Fruit fly (Drosophila melanogaster) whole organism, pupa: ENCODE data around the gene Cbp20.

Experiments
- CG10348 ChIP-seq: fragments of 200-800 bp; sonication (Bioruptor generic); IDR thresholded peaks from 2 replicates; pipeline ENCODE4 v1.3.6; 2022; ENCODE audit warnings: missing biosample characterization, missing genetic modification characterization
- CG12605 ChIP-seq: fragments of 200-800 bp; sonication (Bioruptor generic); IDR thresholded peaks from 2 replicates; pipeline ENCODE4 v1.3.6; 2022; ENCODE audit warnings: missing biosample characterization, missing genetic modification characterization
- CG13204 ChIP-seq: fragments of 200-800 bp; sonication (Bioruptor generic); optimal IDR thresholded peaks from 2 replicates; lab custom pipeline; 2018; ENCODE audit warnings: missing biosample characterization, mild to moderate bottlenecking, missing genetic modification characterization, moderate library complexity
- CG14655 ChIP-seq: fragments of 200-800 bp; sonication (Bioruptor generic); optimal IDR thresholded peaks from 3 replicates; lab custom pipeline; 2017; ENCODE audit warnings: mild to moderate bottlenecking, missing biosample characterization, missing genetic modification reagents, missing genetic modification characterization
- CG15710 ChIP-seq: fragments of 200-800 bp; sonication (Bioruptor generic); optimal IDR thresholded peaks from 2 replicates; lab custom pipeline; 2018; ENCODE audit warnings: missing biosample characterization, mild to moderate bottlenecking, missing genetic modification characterization, moderate library complexity
- CG17806 ChIP-seq: fragments of 200-800 bp; sonication (Bioruptor generic); optimal IDR thresholded peaks from 2 replicates; lab custom pipeline; 2018; ENCODE audit warnings: missing biosample characterization, mild to moderate bottlenecking, missing genetic modification characterization, moderate library complexity
- CG32121 ChIP-seq: fragments of 200-800 bp; sonication (Bioruptor generic); IDR thresholded peaks from 2 replicates; pipeline ENCODE4 v1.3.6; 2022; ENCODE audit warnings: missing biosample characterization, missing genetic modification characterization
- CG34367 ChIP-seq: fragments of 200-800 bp; sonication (Bioruptor generic); optimal IDR thresholded peaks from 2 replicates; lab custom pipeline; 2018; ENCODE audit warnings: missing biosample characterization, mild to moderate bottlenecking, missing genetic modification characterization
- CG4496 ChIP-seq: fragments of 200-800 bp; sonication (Bioruptor generic); IDR thresholded peaks from 3 replicates; pipeline ENCODE4 v1.3.6; 2022; ENCODE audit warnings: missing biosample characterization, missing genetic modification characterization
- CG8159 ChIP-seq: fragments of 200-800 bp; sonication (Bioruptor generic); optimal IDR thresholded peaks from 3 replicates; lab custom pipeline; 2018; ENCODE audit warnings: missing biosample characterization, mild to moderate bottlenecking, missing genetic modification characterization, moderate library complexity
- CG8301 ChIP-seq: fragments of 200-800 bp; sonication (Bioruptor generic); optimal IDR thresholded peaks from 2 replicates; lab custom pipeline; 2018; ENCODE audit warnings: missing biosample characterization, mild to moderate bottlenecking, missing genetic modification characterization
- CG9948 ChIP-seq: fragments of 200-800 bp; sonication (Bioruptor generic); optimal IDR thresholded peaks from 2 replicates; lab custom pipeline; 2018; ENCODE audit warnings: missing biosample characterization, mild to moderate bottlenecking, missing genetic modification characterization, moderate library complexity
- D1 ChIP-seq: fragments of 200-800 bp; sonication (Bioruptor generic); optimal IDR thresholded peaks from 2 replicates; lab custom pipeline; 2018; ENCODE audit warnings: missing biosample characterization, mild to moderate bottlenecking, missing genetic modification characterization, moderate library complexity
- EcR ChIP-seq: fragments of 200-800 bp; sonication (Bioruptor generic); optimal IDR thresholded peaks from 3 replicates; lab custom pipeline; 2019; ENCODE audit warnings: missing biosample characterization, missing genetic modification characterization, mild to moderate bottlenecking, moderate library complexity, missing genetic modification reagents
- Ets98B ChIP-seq: fragments of 200-800 bp; sonication (Bioruptor generic); IDR thresholded peaks from 2 replicates; pipeline ENCODE4 v1.3.6; 2022; ENCODE audit warnings: missing biosample characterization, missing genetic modification characterization
- Pif1A ChIP-seq: fragments of 200-800 bp; sonication (Bioruptor generic); optimal IDR thresholded peaks from 3 replicates; lab custom pipeline; 2016; ENCODE audit warnings: missing biosample characterization, missing genetic modification characterization
- Pif1B ChIP-seq: fragments of 200-800 bp; sonication (Bioruptor generic); optimal IDR thresholded peaks from 3 replicates; lab custom pipeline; 2016; ENCODE audit warnings: missing biosample characterization, missing genetic modification characterization
- Snoo ChIP-seq: fragments of 200-800 bp; sonication (Bioruptor generic); optimal IDR thresholded peaks from 3 replicates; lab custom pipeline; 2017; ENCODE audit warnings: missing biosample characterization, mild to moderate bottlenecking, missing genetic modification characterization, inconsistent platforms
- fd96Ca ChIP-seq: fragments of 200-800 bp; sonication (Bioruptor generic); IDR thresholded peaks from 3 replicates; pipeline ENCODE4 v1.3.6; 2022; ENCODE audit warnings: missing biosample characterization, missing genetic modification characterization
- gl ChIP-seq: fragments of 200-800 bp; sonication (Bioruptor generic); optimal IDR thresholded peaks from 2 replicates; lab custom pipeline; 2018; ENCODE audit warnings: missing biosample characterization, mild to moderate bottlenecking, missing genetic modification characterization
- rn ChIP-seq: fragments of 200-800 bp; sonication (Bioruptor generic); IDR thresholded peaks from 2 replicates; pipeline ENCODE4 v1.3.6; 2022; ENCODE audit warnings: missing biosample characterization, missing genetic modification characterization

Cbp20 gene

dm6 chr3R:18125023-18125630 is 39.3 kb upstream of the Cbp20 start:
- no peak for TF ChIP-seq D1
- TF ChIP-seq Pif1A (GFP tag; lab: Kevin White, UChicago) = peak; percentile 78
- TF ChIP-seq fd96Ca (GFP tag; lab: Robert Waterston, UW) = peak; percentile 94
- TF ChIP-seq CG8159 (tag; lab: Kevin White, UChicago) = peak; percentile 84
- TF ChIP-seq gl (tag; lab: Kevin White, UChicago) = peak; percentile 87
- TF ChIP-seq CG32121 (GFP tag; lab: Robert Waterston, UW) = peak; percentile 87
- TF ChIP-seq CG15710 (tag; lab: Kevin White, UChicago) = peak; percentile 86
- peak; percentile 88 for TF ChIP-seq Ets98B (GFP tag; lab: Robert Waterston, UW)
- TF ChIP-seq rn (GFP tag; lab: Robert Waterston, UW) = peak; percentile 85
- no peak for TF ChIP-seq Snoo (tag; lab: Kevin White, UChicago)
- peak; percentile 61 for TF ChIP-seq CG13204 (GFP tag; lab: Kevin White, UChicago)
- peak; percentile 47; the same call in 1 of the 2 replicates for TF ChIP-seq CG10348 (GFP tag; lab: Robert Waterston, UW)
- peak; percentile 69 for TF ChIP-seq CG34367 (tag; lab: Kevin White, UChicago)
- TF ChIP-seq Pif1B (GFP tag; lab: Kevin White, UChicago) = peak; percentile 78
- TF ChIP-seq CG17806 (tag; lab: Kevin White, UChicago) = peak; percentile 78
- peak; percentile 74 for TF ChIP-seq CG9948 (tag; lab: Kevin White, UChicago)
- peak; percentile 77 for TF ChIP-seq CG14655 (GFP tag; lab: Kevin White, UChicago)
- peak; percentile 94 for TF ChIP-seq CG4496 (GFP tag; lab: Robert Waterston, UW)
- TF ChIP-seq CG12605 (GFP tag; lab: Robert Waterston, UW) = peak; percentile 69
- TF ChIP-seq EcR (GFP tag; lab: Kevin White, UChicago) = no peak
- TF ChIP-seq CG8301 (tag; lab: Kevin White, UChicago) = peak; percentile 61
- TF ChIP-seq, all 21 proteins: peak for 18

dm6 chr3R:18130720-18131119 is 33.7 kb upstream of the Cbp20 start:
- no peak for TF ChIP-seq gl (tag; lab: Kevin White, UChicago)
- TF ChIP-seq CG17806 (tag; lab: Kevin White, UChicago) = no peak
- no peak for TF ChIP-seq CG14655 (GFP tag; lab: Kevin White, UChicago)
- TF ChIP-seq D1 = no peak
- TF ChIP-seq fd96Ca (GFP tag; lab: Robert Waterston, UW) = no peak
- no peak for TF ChIP-seq CG12605 (GFP tag; lab: Robert Waterston, UW)
- TF ChIP-seq CG15710 (tag; lab: Kevin White, UChicago) = no peak
- TF ChIP-seq CG9948 (tag; lab: Kevin White, UChicago) = no peak
- no peak for TF ChIP-seq Snoo (tag; lab: Kevin White, UChicago)
- no peak for TF ChIP-seq Ets98B (GFP tag; lab: Robert Waterston, UW)
- no peak for TF ChIP-seq EcR (GFP tag; lab: Kevin White, UChicago)
- no peak for TF ChIP-seq Pif1A (GFP tag; lab: Kevin White, UChicago)
- no peak for TF ChIP-seq Pif1B (GFP tag; lab: Kevin White, UChicago)
- no peak for TF ChIP-seq CG13204 (GFP tag; lab: Kevin White, UChicago)
- TF ChIP-seq CG4496 (GFP tag; lab: Robert Waterston, UW) = no peak

- no peak for TF ChIP-seq CG8301 (tag; lab: Kevin White, UChicago)
- TF ChIP-seq CG12605 (GFP tag; lab: Robert Waterston, UW) = no peak
- TF ChIP-seq CG13204 (GFP tag; lab: Kevin White, UChicago) = no peak
- no peak for TF ChIP-seq fd96Ca (GFP tag; lab: Robert Waterston, UW)
- TF ChIP-seq CG32121 (GFP tag; lab: Robert Waterston, UW) = no peak
- TF ChIP-seq gl (tag; lab: Kevin White, UChicago) = no peak
- no peak for TF ChIP-seq CG4496 (GFP tag; lab: Robert Waterston, UW)
- no peak for TF ChIP-seq CG8159 (tag; lab: Kevin White, UChicago)
- TF ChIP-seq CG34367 (tag; lab: Kevin White, UChicago) = no peak
- TF ChIP-seq D1 = no peak
- no peak for TF ChIP-seq CG9948 (tag; lab: Kevin White, UChicago)
- TF ChIP-seq Pif1B (GFP tag; lab: Kevin White, UChicago) = no peak
- TF ChIP-seq CG17806 (tag; lab: Kevin White, UChicago) = no peak
- no peak for TF ChIP-seq CG14655 (GFP tag; lab: Kevin White, UChicago)
- no peak for TF ChIP-seq rn (GFP tag; lab: Robert Waterston, UW)
These were observed 19.6 kb upstream of the Cbp20 start for dm6 chr3R:18144853-18145252.

dm6 chr3R:18146629-18147028 is 17.8 kb upstream of the Cbp20 start:
- TF ChIP-seq CG34367 (tag; lab: Kevin White, UChicago) (peak; percentile 9), EcR (GFP tag; lab: Kevin White, UChicago) (peak; percentile 21), CG14655 (GFP tag; lab: Kevin White, UChicago) (peak; percentile 5), CG9948 (tag; lab: Kevin White, UChicago) (no peak), Ets98B (GFP tag; lab: Robert Waterston, UW) (no peak), CG12605 (GFP tag; lab: Robert Waterston, UW) (no peak), rn (GFP tag; lab: Robert Waterston, UW) (no peak), Snoo (tag; lab: Kevin White, UChicago) (no peak), CG15710 (tag; lab: Kevin White, UChicago) (peak; percentile 50), fd96Ca (GFP tag; lab: Robert Waterston, UW) (no peak), CG17806 (tag; lab: Kevin White, UChicago) (peak; percentile 21), Pif1A (GFP tag; lab: Kevin White, UChicago) (no peak), Pif1B (GFP tag; lab: Kevin White, UChicago) (peak; percentile 18), gl (tag; lab: Kevin White, UChicago) (peak; percentile 60), CG32121 (GFP tag; lab: Robert Waterston, UW) (no peak), CG10348 (GFP tag; lab: Robert Waterston, UW) (no peak), D1 (no peak), CG8301 (tag; lab: Kevin White, UChicago) (no peak), CG13204 (GFP tag; lab: Kevin White, UChicago) (peak; percentile 76), CG4496 (GFP tag; lab: Robert Waterston, UW) (peak; percentile 69; the same call in 2 of the 3 replicates), CG8159 (tag; lab: Kevin White, UChicago) (peak; percentile 44)
